Worm (Caenorhabditis elegans) whole organism, mixed stage, embryonic: ENCODE data around the gene K11D12.6.

Experiments used
- ceh-39 ChIP-seq: fragments of 150-350 bp; optimal IDR thresholded peaks from 2 replicates; lab custom pipeline; 2014; ENCODE audit warnings: missing biosample characterization, missing genetic modification characterization
- ceh-43 ChIP-seq: fragments of 200-800 bp; sonication (Bioruptor generic); optimal IDR thresholded peaks from 2 replicates; lab custom pipeline; 2018; ENCODE audit warnings: mild to moderate bottlenecking, missing genetic modification characterization, moderate library complexity, missing compliant biosample characterization
- flh-1 ChIP-seq: fragments of 200-800 bp; sonication (Bioruptor generic); optimal IDR thresholded peaks from 2 replicates; lab custom pipeline; 2018; ENCODE audit warnings: mild to moderate bottlenecking, missing genetic modification characterization, moderate library complexity, missing compliant biosample characterization
- lin-13 ChIP-seq: fragments of 150-350 bp; optimal IDR thresholded peaks from 2 replicates; lab custom pipeline; 2014; ENCODE audit warnings: missing biosample characterization, missing genetic modification characterization
- mab-5 ChIP-seq: fragments of 150-350 bp; optimal IDR thresholded peaks from 2 replicates; lab custom pipeline; 2014; ENCODE audit warnings: missing biosample characterization, missing genetic modification characterization
- nhr-12 ChIP-seq: fragments of 150-350 bp; optimal IDR thresholded peaks from 2 replicates; lab custom pipeline; 2014; ENCODE audit warnings: missing biosample characterization, missing genetic modification characterization
- pha-4 ChIP-seq: fragments of 150-350 bp; optimal IDR thresholded peaks from 2 replicates; lab custom pipeline; 2018; ENCODE audit warnings: missing biosample characterization, missing genetic modification reagents, missing genetic modification characterization
- sptf-1 ChIP-seq: sonication (generic microtip); optimal IDR thresholded peaks from 2 replicates; lab custom pipeline; 2017; ENCODE audit warnings: mild to moderate bottlenecking, missing genetic modification characterization, moderate library complexity, missing compliant biosample characterization
- zip-8 ChIP-seq: fragments of 150-350 bp; optimal IDR thresholded peaks from 2 replicates; lab custom pipeline; 2014; ENCODE audit warnings: missing biosample characterization, missing genetic modification characterization

ce11 chrV:5001386-5001785, 33.6 kb downstream of the K11D12.6 start, which contains the start of gene srr-8:
- TF ChIP-seq flh-1 (no peak), nhr-12 (tag; lab: Kevin White, UChicago) (no peak), sptf-1 (tag; lab: Kevin White, UChicago) (no peak), pha-4 (tag; lab: Kevin White, UChicago) (no peak), ceh-39 (tag; lab: Kevin White, UChicago) (no peak), lin-13 (tag; lab: Kevin White, UChicago) (no peak), zip-8 (tag; lab: Kevin White, UChicago) (no peak), mab-5 (tag; lab: Kevin White, UChicago) (no peak), ceh-43 (no peak)
